Worm (Caenorhabditis elegans) whole organism, L2 larva: ENCODE results near the gene eral-1.

Experiments
- C34F6.9 ChIP-seq: fragments of 150-350 bp; optimal IDR thresholded peaks from 2 replicates; lab custom pipeline; 2014; ENCODE audit warnings: missing biosample characterization, missing genetic modification characterization
- F13H6.1 ChIP-seq: sonication (generic microtip); optimal IDR thresholded peaks from 2 replicates; lab custom pipeline; 2016; ENCODE audit warnings: missing genetic modification characterization, missing compliant biosample characterization
- R02D3.7 ChIP-seq: fragments of 150-350 bp; optimal IDR thresholded peaks from 2 replicates; lab custom pipeline; 2014; ENCODE audit warnings: missing biosample characterization, missing genetic modification characterization
- Y55F3AM.14 ChIP-seq: fragments of 200-800 bp; sonication (Bioruptor generic); optimal IDR thresholded peaks from 2 replicates; lab custom pipeline; 2018; ENCODE audit warnings: mild to moderate bottlenecking, missing genetic modification characterization, missing compliant biosample characterization
- ZK546.5 ChIP-seq: sonication (generic microtip); optimal IDR thresholded peaks from 2 replicates; lab custom pipeline; 2017; ENCODE audit warnings: missing biosample characterization, missing genetic modification characterization
- alr-1 ChIP-seq: fragments of 150-350 bp; optimal IDR thresholded peaks from 2 replicates; lab custom pipeline; 2014; ENCODE audit warnings: missing biosample characterization, missing genetic modification characterization
- aly-2 ChIP-seq: fragments of 150-350 bp; optimal IDR thresholded peaks from 2 replicates; lab custom pipeline; 2014; ENCODE audit warnings: missing biosample characterization, missing genetic modification characterization
- ama-1 ChIP-seq: fragments of 150-350 bp; optimal IDR thresholded peaks from 2 replicates; lab custom pipeline; 2018; ENCODE audit warnings: inconsistent platforms
- blmp-1 ChIP-seq: sonication (generic microtip); optimal IDR thresholded peaks from 2 replicates; lab custom pipeline; 2017; ENCODE audit warnings: missing genetic modification characterization, mild to moderate bottlenecking, missing compliant biosample characterization, antibody characterized with exemption, moderate library complexity; ENCODE audit not compliant: insufficient read depth
- ceh-16 ChIP-seq: fragments of 150-350 bp; optimal IDR thresholded peaks from 2 replicates; lab custom pipeline; 2014; ENCODE audit warnings: missing biosample characterization, missing genetic modification characterization
- ceh-82 ChIP-seq: fragments of 150-350 bp; optimal IDR thresholded peaks from 2 replicates; lab custom pipeline; 2014; ENCODE audit warnings: missing biosample characterization, missing genetic modification characterization
- crh-2 ChIP-seq: sonication (generic microtip); optimal IDR thresholded peaks from 2 replicates; lab custom pipeline; 2017; ENCODE audit warnings: missing biosample characterization, missing genetic modification characterization
- dmd-4 ChIP-seq: sonication (generic microtip); optimal IDR thresholded peaks from 2 replicates; lab custom pipeline; 2017; ENCODE audit warnings: missing biosample characterization, missing genetic modification characterization
- egl-27 ChIP-seq: sonication (generic microtip); optimal IDR thresholded peaks from 3 replicates; lab custom pipeline; 2017; ENCODE audit warnings: missing biosample characterization, missing genetic modification reagents, missing genetic modification characterization
- elt-1 ChIP-seq: fragments of 150-350 bp; optimal IDR thresholded peaks from 2 replicates; lab custom pipeline; 2014; ENCODE audit warnings: missing biosample characterization, missing genetic modification characterization
- elt-3 ChIP-seq: sonication (generic microtip); optimal IDR thresholded peaks from 2 replicates; lab custom pipeline; 2017; ENCODE audit warnings: missing biosample characterization, missing genetic modification characterization
- fos-1 ChIP-seq: fragments of 150-350 bp; optimal IDR thresholded peaks from 2 replicates; lab custom pipeline; 2014; ENCODE audit warnings: missing biosample characterization, missing genetic modification characterization
- gmeb-1 ChIP-seq: fragments of 150-350 bp; optimal IDR thresholded peaks from 2 replicates; lab custom pipeline; 2014; ENCODE audit warnings: missing biosample characterization, missing genetic modification characterization
- lin-11 ChIP-seq: fragments of 150-350 bp; sonication (generic microtip); optimal IDR thresholded peaks from 2 replicates; lab custom pipeline; 2014; ENCODE audit warnings: missing biosample characterization, missing genetic modification characterization, inconsistent platforms, mixed read lengths
- lin-13 ChIP-seq: fragments of 150-350 bp; optimal IDR thresholded peaks from 2 replicates; lab custom pipeline; 2014; ENCODE audit warnings: missing biosample characterization, missing genetic modification reagents, missing genetic modification characterization
- lin-39 ChIP-seq: fragments of 150-350 bp; optimal IDR thresholded peaks from 2 replicates; lab custom pipeline; 2014; ENCODE audit warnings: missing biosample characterization, missing genetic modification reagents, missing genetic modification characterization
- lsy-2 ChIP-seq, 2 experiments: fragments of 150-350 bp in 1 of 2; sonication (generic microtip) in 1 of 2; optimal IDR thresholded peaks; 2 replicates each; lab custom pipeline; 2014 to 2017; ENCODE audit warnings: missing biosample characterization in 2 of 2, missing genetic modification characterization in 2 of 2
- mab-5 ChIP-seq: fragments of 150-350 bp; optimal IDR thresholded peaks from 2 replicates; lab custom pipeline; 2014; ENCODE audit warnings: missing biosample characterization, missing genetic modification characterization
- mbf-1 ChIP-seq: sonication (generic microtip); optimal IDR thresholded peaks from 2 replicates; lab custom pipeline; 2017; ENCODE audit warnings: missing biosample characterization, missing genetic modification characterization
- mdl-1 ChIP-seq, 2 experiments: fragments of 150-350 bp in 1 of 2; sonication (generic microtip) in 1 of 2; optimal IDR thresholded peaks; 2 replicates each; lab custom pipeline; 2017; ENCODE audit warnings: missing biosample characterization in 2 of 2, missing genetic modification characterization in 2 of 2
- nhr-10 ChIP-seq: sonication (generic microtip); optimal IDR thresholded peaks from 2 replicates; lab custom pipeline; 2017; ENCODE audit warnings: missing biosample characterization, missing genetic modification characterization
- nhr-11 ChIP-seq: fragments of 150-350 bp; optimal IDR thresholded peaks from 2 replicates; lab custom pipeline; 2014; ENCODE audit warnings: missing biosample characterization, missing genetic modification characterization
- nhr-12 ChIP-seq: fragments of 150-350 bp; optimal IDR thresholded peaks from 2 replicates; lab custom pipeline; 2014; ENCODE audit warnings: missing biosample characterization, missing genetic modification characterization
- nhr-129 ChIP-seq: fragments of 150-350 bp; optimal IDR thresholded peaks from 2 replicates; lab custom pipeline; 2014; ENCODE audit warnings: missing biosample characterization, missing genetic modification characterization
- nhr-21 ChIP-seq: fragments of 150-350 bp; optimal IDR thresholded peaks from 2 replicates; lab custom pipeline; 2014; ENCODE audit warnings: missing biosample characterization, missing genetic modification characterization
- nhr-23 ChIP-seq: fragments of 150-350 bp; optimal IDR thresholded peaks from 2 replicates; lab custom pipeline; 2014; ENCODE audit warnings: missing biosample characterization, missing genetic modification reagents, missing genetic modification characterization
- nhr-237 ChIP-seq: fragments of 150-350 bp; optimal IDR thresholded peaks from 2 replicates; lab custom pipeline; 2014; ENCODE audit warnings: missing biosample characterization, missing genetic modification characterization
- nhr-25 ChIP-seq: fragments of 150-350 bp; sonication (generic microtip); optimal IDR thresholded peaks from 3 replicates; lab custom pipeline; 2014; ENCODE audit warnings: missing biosample characterization, missing genetic modification characterization
- nhr-77 ChIP-seq: fragments of 150-350 bp; optimal IDR thresholded peaks from 2 replicates; lab custom pipeline; 2014; ENCODE audit warnings: missing biosample characterization, missing genetic modification characterization
- peb-1 ChIP-seq: fragments of 150-350 bp; optimal IDR thresholded peaks from 2 replicates; lab custom pipeline; 2014; ENCODE audit warnings: missing biosample characterization, missing genetic modification characterization
- sem-4 ChIP-seq: fragments of 150-350 bp; optimal IDR thresholded peaks from 2 replicates; lab custom pipeline; 2014; ENCODE audit warnings: missing biosample characterization, missing genetic modification reagents, missing genetic modification characterization
- skn-1 ChIP-seq: sonication (generic microtip); optimal IDR thresholded peaks from 2 replicates; lab custom pipeline; 2017; ENCODE audit warnings: missing biosample characterization, missing genetic modification characterization
- sma-3 ChIP-seq: sonication (generic microtip); optimal IDR thresholded peaks from 2 replicates; lab custom pipeline; 2016; ENCODE audit warnings: missing genetic modification reagents, missing genetic modification characterization, missing compliant biosample characterization
- sma-9 ChIP-seq, 2 experiments: fragments of 150-350 bp in 1 of 2; sonication (generic microtip) in 1 of 2; optimal IDR thresholded peaks; 2 replicates each; lab custom pipeline; 2014 to 2016; ENCODE audit warnings: missing genetic modification characterization in 2 of 2, mild to moderate bottlenecking in 1 of 2, missing biosample characterization in 1 of 2, missing compliant biosample characterization in 1 of 2, missing genetic modification reagents in 1 of 2, moderate library complexity in 1 of 2
- snpc-4 ChIP-seq: fragments of 150-350 bp; optimal IDR thresholded peaks from 2 replicates; lab custom pipeline; 2014; ENCODE audit warnings: missing biosample characterization, missing genetic modification characterization
- unc-39 ChIP-seq: fragments of 150-350 bp; optimal IDR thresholded peaks from 2 replicates; lab custom pipeline; 2014; ENCODE audit warnings: missing biosample characterization, missing genetic modification characterization
- unc-62 ChIP-seq: fragments of 150-350 bp; optimal IDR thresholded peaks from 2 replicates; lab custom pipeline; 2014; ENCODE audit warnings: missing biosample characterization, missing genetic modification reagents, missing genetic modification characterization
- zag-1 ChIP-seq: fragments of 150-350 bp; optimal IDR thresholded peaks from 2 replicates; lab custom pipeline; 2014; ENCODE audit warnings: missing biosample characterization, missing genetic modification characterization
- ztf-1 ChIP-seq: fragments of 200-800 bp; sonication (Bioruptor generic); conservative IDR thresholded peaks from 2 replicates; pipeline ENCODE4 v1.3.6; 2022; ENCODE audit warnings: missing genetic modification characterization, missing compliant biosample characterization
- ztf-11 ChIP-seq: sonication (generic microtip); optimal IDR thresholded peaks from 2 replicates; lab custom pipeline; 2017; ENCODE audit warnings: missing biosample characterization, missing genetic modification characterization
- ztf-4 ChIP-seq: fragments of 150-350 bp; optimal IDR thresholded peaks from 2 replicates; lab custom pipeline; 2014; ENCODE audit warnings: missing biosample characterization, missing genetic modification characterization

The eral-1 gene

ce11 chrII:9619402-9619862 is 29.9 kb upstream of the eral-1 start:
- peak; percentile 81 for TF ChIP-seq elt-1 (tag; lab: Kevin White, UChicago)
- no peak for TF ChIP-seq mdl-1 (tag; optimal IDR thresholded peaks at IDR 0.05; lab: Kevin White, UChicago)
- TF ChIP-seq fos-1 (tag; lab: Kevin White, UChicago): peak; percentile 95
- no peak for TF ChIP-seq ceh-82
- TF ChIP-seq lin-13 (GFP tag; lab: Kevin White, UChicago): peak; percentile 5
- peak; percentile 70 for TF ChIP-seq F13H6.1 (tag; lab: Kevin White, UChicago)
- TF ChIP-seq snpc-4 (tag; lab: Kevin White, UChicago): no peak
- TF ChIP-seq egl-27 (tag; lab: Kevin White, UChicago): peak; percentile 50
- TF ChIP-seq nhr-21 (tag; lab: Kevin White, UChicago): peak; percentile 67
- no peak for TF ChIP-seq gmeb-1
- no peak for TF ChIP-seq Y55F3AM.14 (GFP tag; lab: Kevin White, UChicago)
- no peak for TF ChIP-seq unc-62 (GFP tag; lab: Kevin White, UChicago)
- peak; percentile 62 for TF ChIP-seq ceh-16 (tag; lab: Kevin White, UChicago)
- TF ChIP-seq dmd-4 (tag; lab: Kevin White, UChicago): no peak
- TF ChIP-seq nhr-11: no peak
- no peak for TF ChIP-seq ztf-11
- TF ChIP-seq nhr-129 (tag; lab: Kevin White, UChicago): peak; percentile 86
- TF ChIP-seq lin-39 (tag; lab: Kevin White, UChicago): no peak
- TF ChIP-seq aly-2: no peak
- TF ChIP-seq unc-39: no peak
- TF ChIP-seq skn-1 (tag; lab: Kevin White, UChicago): peak; percentile 32
- TF ChIP-seq nhr-23 (tag; lab: Kevin White, UChicago): no peak
- no peak for TF ChIP-seq R02D3.7
- no peak for TF ChIP-seq alr-1 (tag; lab: Kevin White, UChicago)
- TF ChIP-seq peb-1 (tag; lab: Kevin White, UChicago): no peak
- TF ChIP-seq sma-3 (GFP tag; lab: Kevin White, UChicago): peak; percentile 73
- no peak for TF ChIP-seq lin-11 (tag; lab: Kevin White, UChicago)
- TF ChIP-seq ZK546.5 (tag; lab: Kevin White, UChicago): no peak
- TF ChIP-seq mbf-1 (tag; lab: Kevin White, UChicago): no peak
- no peak for TF ChIP-seq mab-5 (tag; lab: Kevin White, UChicago)
- TF ChIP-seq nhr-77 (tag; lab: Kevin White, UChicago): no peak
- no peak for TF ChIP-seq sem-4
- TF ChIP-seq lsy-2 (tag; optimal IDR thresholded peaks at IDR 0.05; lab: Kevin White, UChicago): peak in 1 of 2 experiments; percentile 49
- TF ChIP-seq nhr-237 (tag; lab: Kevin White, UChicago): no peak
- TF ChIP-seq C34F6.9 (tag; lab: Kevin White, UChicago): peak; percentile 41
- peak; percentile 19 for TF ChIP-seq ama-1
- no peak for TF ChIP-seq elt-3 (tag; lab: Kevin White, UChicago)
- TF ChIP-seq ztf-1 (GFP tag; lab: Robert Waterston, UW): no peak
- TF ChIP-seq sma-9 (GFP tag; optimal IDR thresholded peaks at IDR 0.05; lab: Kevin White, UChicago): peak; percentile 39
- TF ChIP-seq sma-9 (tag; optimal IDR thresholded peaks at IDR 0.05; lab: Kevin White, UChicago): no peak
- TF ChIP-seq nhr-12 (tag; lab: Kevin White, UChicago): no peak
- TF ChIP-seq zag-1 (tag; lab: Kevin White, UChicago): no peak
- peak; percentile 13 for TF ChIP-seq blmp-1 (tag; lab: Kevin White, UChicago)
- no peak for TF ChIP-seq nhr-10
- TF ChIP-seq nhr-25 (tag; lab: Kevin White, UChicago): peak; percentile 31
- no peak for TF ChIP-seq ztf-4 (tag; lab: Kevin White, UChicago)
- peak; percentile 45 for TF ChIP-seq crh-2
- TF ChIP-seq, all 48 proteins: peak for 17

ce11 chrII:9618759-9619158 is 29.2 kb upstream of the eral-1 start:
- no peak for TF ChIP-seq gmeb-1
- no peak for TF ChIP-seq crh-2
- TF ChIP-seq blmp-1 (tag; lab: Kevin White, UChicago): no peak
- TF ChIP-seq dmd-4 (tag; lab: Kevin White, UChicago): no peak
- no peak for TF ChIP-seq lsy-2 (tag; optimal IDR thresholded peaks at IDR 0.05; lab: Kevin White, UChicago)
- no peak for TF ChIP-seq nhr-77 (tag; lab: Kevin White, UChicago)
- TF ChIP-seq peb-1 (tag; lab: Kevin White, UChicago): no peak
- TF ChIP-seq nhr-11: no peak
